Worm (Caenorhabditis elegans) whole organism, L4/young adult: ENCODE data around the gene F22F4.4.

Source experiments
- W03F9.2 ChIP-seq: fragments of 150-350 bp; optimal IDR thresholded peaks from 2 replicates; lab custom pipeline; 2014; ENCODE audit warnings: missing biosample characterization, missing genetic modification characterization
- dao-5 ChIP-seq: sonication (generic microtip); optimal IDR thresholded peaks from 2 replicates; lab custom pipeline; 2016; ENCODE audit warnings: missing genotype, missing genetic modification characterization, moderate library complexity, missing compliant biosample characterization
- him-1 ChIP-seq: sonication (generic microtip); optimal IDR thresholded peaks from 2 replicates; lab custom pipeline; 2016; ENCODE audit warnings: missing genotype, missing genetic modification reagents, missing genetic modification characterization, missing compliant biosample characterization

The F22F4.4 gene

ce11 chrX:6019886-6020469, 18.6 kb upstream of the F22F4.4 start, which contains the start of gene C09B8.4:
Gene C09B8.4, minus strand, starts transcription at chrX:6019936.
- no peak for TF ChIP-seq W03F9.2 (tag; lab: Kevin White, UChicago)

DNA sequence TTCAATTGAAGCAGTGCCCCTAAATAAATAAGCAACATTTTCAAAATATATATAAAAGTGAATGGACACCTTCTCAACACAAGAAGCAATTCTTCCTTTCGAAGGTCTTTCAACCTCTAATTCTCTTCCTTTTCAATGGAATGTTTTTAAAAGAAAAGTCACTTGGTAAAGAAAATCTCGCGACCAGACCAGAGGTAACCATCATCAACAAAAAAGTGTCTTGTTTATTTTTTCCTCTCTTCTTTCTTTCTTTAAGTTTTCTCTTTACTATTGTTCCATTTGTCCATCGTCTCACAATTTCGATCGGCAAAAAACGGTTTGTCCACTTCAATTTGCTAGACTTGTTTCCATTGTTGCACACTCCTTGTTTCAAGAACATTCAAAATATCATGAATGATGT, 13.8 kb upstream of the F22F4.4 start, which contains the start of gene C09B8.8:
Gene C09B8.8, plus strand, starts transcription at position 397 of the 400 bp plus-strand sequence.
- no peak for TF ChIP-seq W03F9.2 (tag; lab: Kevin White, UChicago)
- TF ChIP-seq him-1 (tag; lab: Kevin White, UChicago), result no peak
- no peak for TF ChIP-seq dao-5 (tag; lab: Kevin White, UChicago)

ce11 chrX:6010573-6010972, 9.2 kb upstream of the F22F4.4 start, which contains the start of gene C09B8.3:
Gene C09B8.3, minus strand, starts transcription at chrX:6010673.
- no peak for TF ChIP-seq W03F9.2 (tag; lab: Kevin White, UChicago)
- TF ChIP-seq him-1 (tag; lab: Kevin White, UChicago), result no peak
- TF ChIP-seq dao-5 (tag; lab: Kevin White, UChicago), result no peak

DNA sequence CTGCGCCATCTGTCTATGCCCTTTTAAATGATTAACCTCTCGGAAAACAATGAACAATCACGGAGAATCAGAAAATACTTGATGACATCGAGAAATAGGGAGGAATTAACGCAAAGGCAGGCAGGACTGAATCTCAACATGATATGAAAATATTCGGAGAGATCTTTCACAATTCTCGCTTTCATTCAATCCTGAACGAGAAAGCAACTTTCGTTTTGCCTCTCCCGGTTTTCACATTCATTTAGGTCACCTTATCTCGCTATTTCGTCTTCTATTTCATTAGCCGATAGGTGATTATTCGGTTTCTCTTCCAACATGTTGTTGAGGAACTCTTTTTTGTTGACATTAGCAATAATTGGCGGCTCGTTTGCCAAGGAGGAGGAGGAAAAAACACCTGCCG, 3.0 kb upstream of the F22F4.4 start:
- TF ChIP-seq him-1 (tag; lab: Kevin White, UChicago) (no peak), W03F9.2 (tag; lab: Kevin White, UChicago) (no peak), dao-5 (tag; lab: Kevin White, UChicago) (no peak)

- no peak for TF ChIP-seq W03F9.2 (tag; lab: Kevin White, UChicago)
- TF ChIP-seq dao-5 (tag; lab: Kevin White, UChicago), result no peak
- no peak for TF ChIP-seq him-1 (tag; lab: Kevin White, UChicago)
These were observed 2.5 kb upstream of the F22F4.4 start, which contains the start of gene sups-1 for ce11 chrX:6003853-6004252. Gene sups-1, plus strand, starts transcription at chrX:6004153.

DNA sequence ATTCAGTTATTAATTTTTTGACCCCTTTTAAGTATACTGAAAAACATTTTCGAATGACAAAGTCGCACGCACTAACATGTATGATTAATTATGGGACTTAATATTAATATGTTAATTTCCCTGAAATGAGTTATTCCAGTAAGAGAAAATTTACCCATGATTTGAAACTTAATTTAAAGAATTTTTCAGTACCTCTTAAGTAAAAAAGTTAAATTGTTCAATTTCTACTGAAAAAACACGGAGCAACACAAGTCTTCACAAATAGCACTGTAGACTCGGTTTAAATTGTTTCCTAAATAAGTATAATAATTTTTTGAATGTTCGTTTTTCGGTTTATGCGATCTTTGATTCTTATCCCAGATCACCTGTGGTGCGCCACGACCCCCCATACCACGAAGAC, 1.1 kb upstream of the F22F4.4 start:
- TF ChIP-seq him-1 (tag; lab: Kevin White, UChicago) (no peak), W03F9.2 (tag; lab: Kevin White, UChicago) (no peak), dao-5 (tag; lab: Kevin White, UChicago) (no peak)

DNA sequence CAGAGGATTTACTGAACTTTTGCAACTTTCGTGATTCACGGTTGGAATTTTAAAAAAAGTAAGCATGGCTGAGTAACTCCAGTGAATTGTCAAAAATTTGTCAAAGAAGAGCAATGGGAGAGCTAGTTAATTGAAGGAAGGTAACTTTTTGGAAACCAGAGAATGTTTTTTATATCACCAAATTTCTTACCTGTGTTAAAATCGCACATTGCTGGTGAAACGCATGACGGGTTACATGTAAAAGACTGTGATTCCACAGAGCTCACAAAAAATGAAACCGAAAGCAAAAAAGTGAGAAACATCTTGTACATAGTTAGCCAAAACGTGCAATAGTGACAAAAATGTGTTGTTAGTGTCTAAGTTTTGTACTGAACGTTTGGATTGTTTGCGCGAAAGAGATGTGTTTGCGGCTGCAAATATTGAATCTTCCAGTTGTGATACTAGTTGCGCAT, 2.2 kb downstream of the F22F4.4 start, which contains the start of gene F22F4.9:
Gene F22F4.9, minus strand, starts transcription at position 402 of the 452 bp plus-strand sequence.
- TF ChIP-seq him-1 (tag; lab: Kevin White, UChicago) (no peak), dao-5 (tag; lab: Kevin White, UChicago) (no peak), W03F9.2 (tag; lab: Kevin White, UChicago) (no peak)

- TF ChIP-seq dao-5 (tag; lab: Kevin White, UChicago), result no peak
- no peak for TF ChIP-seq him-1 (tag; lab: Kevin White, UChicago)
- TF ChIP-seq W03F9.2 (tag; lab: Kevin White, UChicago), result no peak
These were observed 5.6 kb downstream of the F22F4.4 start, which contains the start of gene inx-3 for ce11 chrX:5995613-5996206. Gene inx-3, plus strand, starts transcription at chrX:5996156.

- TF ChIP-seq him-1 (tag; lab: Kevin White, UChicago) (no peak), W03F9.2 (tag; lab: Kevin White, UChicago) (no peak), dao-5 (tag; lab: Kevin White, UChicago) (no peak)
These were observed 7.3 kb downstream of the F22F4.4 start for ce11 chrX:5994004-5994403.

DNA sequence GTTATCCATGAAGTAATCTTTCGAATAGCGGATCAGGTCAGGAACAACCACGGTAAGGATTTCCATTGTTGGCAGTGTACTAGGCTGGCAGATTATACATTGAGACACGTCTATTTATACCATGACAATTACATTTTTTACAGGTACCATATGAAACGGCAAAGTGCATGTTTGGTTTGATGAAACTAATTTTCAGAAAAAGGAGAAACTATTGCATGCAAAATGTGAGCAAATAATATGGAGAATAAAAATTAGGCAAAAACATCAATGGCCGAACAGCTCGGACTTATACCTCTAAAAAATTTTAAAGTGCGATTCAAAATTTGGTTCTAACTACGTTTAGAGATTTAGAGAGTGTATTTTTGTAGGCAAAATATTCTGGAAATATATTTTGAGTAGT, 8.6 kb downstream of the F22F4.4 start, which contains the start of gene F22F4.5:
Gene F22F4.5, minus strand, starts transcription at position 101 of the 400 bp plus-strand sequence.
- TF ChIP-seq W03F9.2 (tag; lab: Kevin White, UChicago) (no peak), him-1 (tag; lab: Kevin White, UChicago) (no peak), dao-5 (tag; lab: Kevin White, UChicago) (no peak)

DNA sequence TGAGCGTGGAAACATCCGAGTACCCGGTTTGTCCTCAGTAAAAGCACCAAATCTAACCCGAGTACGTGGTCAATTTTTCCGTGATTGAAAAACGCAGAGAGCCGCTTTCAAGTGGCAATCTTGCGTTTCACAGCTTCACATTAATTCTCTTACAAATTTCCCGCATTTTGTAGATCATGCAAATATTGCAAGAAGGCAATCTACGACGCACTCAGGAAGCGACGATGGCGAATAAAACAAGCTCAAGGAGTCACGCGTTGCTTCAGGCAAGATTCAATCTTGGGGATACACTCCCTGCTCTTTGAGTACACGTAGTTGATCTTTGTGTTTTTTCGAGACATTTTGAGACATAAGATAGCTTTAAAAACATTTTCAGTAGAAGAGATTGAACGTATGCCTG, 13.4 kb downstream of the F22F4.4 start:
- TF ChIP-seq dao-5 (tag; lab: Kevin White, UChicago), result no peak
- TF ChIP-seq him-1 (tag; lab: Kevin White, UChicago), result no peak
- no peak for TF ChIP-seq W03F9.2 (tag; lab: Kevin White, UChicago)

DNA sequence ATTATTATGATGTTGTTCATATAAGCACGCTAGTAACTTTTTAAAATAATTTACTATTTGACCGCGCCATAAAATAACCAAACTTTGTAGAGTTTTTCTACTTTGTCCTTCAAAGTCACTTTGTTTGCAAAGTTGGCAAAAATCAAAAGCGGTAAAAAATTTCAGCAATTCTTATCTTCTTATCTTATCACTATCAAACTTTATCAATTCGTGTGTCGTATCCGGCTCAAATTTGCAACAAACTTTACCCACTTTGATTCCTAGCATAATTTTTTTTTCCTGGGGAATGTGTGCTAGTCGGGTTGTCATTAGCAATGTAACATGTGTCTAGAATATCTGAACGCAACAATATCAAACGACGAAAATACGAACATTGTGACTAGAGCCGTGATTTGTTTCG, 15.6 kb downstream of the F22F4.4 start:
- TF ChIP-seq dao-5 (tag; lab: Kevin White, UChicago), result no peak

DNA sequence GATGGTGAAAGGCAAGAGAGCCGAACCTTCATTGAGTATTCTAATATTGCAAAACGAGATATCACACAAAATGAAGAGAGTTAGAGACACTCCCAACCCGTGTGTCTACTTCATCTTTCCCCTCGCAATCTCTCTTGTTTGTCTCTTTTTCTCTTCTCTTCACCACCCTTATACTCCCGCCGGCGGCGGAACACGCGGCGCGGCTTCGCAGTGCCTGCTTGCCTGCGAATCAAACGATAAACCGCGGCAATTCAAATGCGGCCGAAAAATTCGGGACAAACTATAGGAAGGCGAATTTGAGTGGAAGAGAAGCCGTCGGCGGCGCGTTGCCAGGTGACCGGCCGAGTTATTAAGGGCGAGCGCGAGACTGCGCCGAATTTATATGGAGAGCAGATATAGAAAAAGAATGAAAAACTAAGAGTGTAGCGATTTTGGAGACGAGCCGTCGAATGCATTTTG, 16.7 kb downstream of the F22F4.4 start, which contains the start of gene klp-13:
Gene klp-13, plus strand, starts transcription at position 409 of the 459 bp plus-strand sequence.
- peak; percentile 76 for TF ChIP-seq him-1 (tag; lab: Kevin White, UChicago)
- no peak for TF ChIP-seq W03F9.2 (tag; lab: Kevin White, UChicago)
- no peak for TF ChIP-seq dao-5 (tag; lab: Kevin White, UChicago)
